Worm (Caenorhabditis elegans) whole organism, mixed stage, embryonic: ENCODE data around the gene hsp-25.

Experiments
- blmp-1 ChIP-seq: fragments of 150-350 bp; optimal IDR thresholded peaks from 2 replicates; lab custom pipeline; 2014; ENCODE audit warnings: missing biosample characterization, missing genetic modification characterization
- ces-1 ChIP-seq: fragments of 150-350 bp; optimal IDR thresholded peaks from 2 replicates; lab custom pipeline; 2014; ENCODE audit warnings: missing biosample characterization, missing genetic modification reagents, missing genetic modification characterization
- elt-3 ChIP-seq: fragments of 150-350 bp; optimal IDR thresholded peaks from 2 replicates; lab custom pipeline; 2014; ENCODE audit warnings: missing biosample characterization, missing genetic modification characterization
- lin-13 ChIP-seq: fragments of 150-350 bp; optimal IDR thresholded peaks from 2 replicates; lab custom pipeline; 2014; ENCODE audit warnings: missing biosample characterization, missing genetic modification characterization
- lsy-2 ChIP-seq: fragments of 150-350 bp; optimal IDR thresholded peaks from 2 replicates; lab custom pipeline; 2014; ENCODE audit warnings: missing biosample characterization, missing genetic modification characterization
- mab-5 ChIP-seq: fragments of 150-350 bp; optimal IDR thresholded peaks from 2 replicates; lab custom pipeline; 2014; ENCODE audit warnings: missing biosample characterization, missing genetic modification characterization
- nhr-12 ChIP-seq: fragments of 150-350 bp; optimal IDR thresholded peaks from 2 replicates; lab custom pipeline; 2014; ENCODE audit warnings: missing biosample characterization, missing genetic modification characterization
- nhr-237 ChIP-seq: fragments of 150-350 bp; optimal IDR thresholded peaks from 2 replicates; lab custom pipeline; 2014; ENCODE audit warnings: missing biosample characterization, missing genetic modification characterization
- nhr-28 ChIP-seq: fragments of 150-350 bp; optimal IDR thresholded peaks from 2 replicates; lab custom pipeline; 2014; ENCODE audit warnings: missing biosample characterization, missing genetic modification characterization
- snpc-4 ChIP-seq: fragments of 150-350 bp; optimal IDR thresholded peaks from 2 replicates; lab custom pipeline; 2014; ENCODE audit warnings: missing biosample characterization, missing genetic modification characterization
- tbx-8 ChIP-seq: fragments of 200-800 bp; sonication (Bioruptor generic); optimal IDR thresholded peaks from 2 replicates; lab custom pipeline; 2018; ENCODE audit warnings: mild to moderate bottlenecking, missing genetic modification characterization, moderate library complexity, missing compliant biosample characterization
- unc-120 ChIP-seq: sonication (generic microtip); optimal IDR thresholded peaks from 2 replicates; lab custom pipeline; 2017; ENCODE audit warnings: missing genetic modification characterization, missing compliant biosample characterization; ENCODE audit not compliant: poor library complexity, severe bottlenecking
- unc-39 ChIP-seq: fragments of 150-350 bp; optimal IDR thresholded peaks from 2 replicates; lab custom pipeline; 2014; ENCODE audit warnings: missing biosample characterization, missing genetic modification characterization
- ztf-11 ChIP-seq: fragments of 150-350 bp; optimal IDR thresholded peaks from 2 replicates; lab custom pipeline; 2014; ENCODE audit warnings: missing biosample characterization, missing genetic modification characterization

DNA sequence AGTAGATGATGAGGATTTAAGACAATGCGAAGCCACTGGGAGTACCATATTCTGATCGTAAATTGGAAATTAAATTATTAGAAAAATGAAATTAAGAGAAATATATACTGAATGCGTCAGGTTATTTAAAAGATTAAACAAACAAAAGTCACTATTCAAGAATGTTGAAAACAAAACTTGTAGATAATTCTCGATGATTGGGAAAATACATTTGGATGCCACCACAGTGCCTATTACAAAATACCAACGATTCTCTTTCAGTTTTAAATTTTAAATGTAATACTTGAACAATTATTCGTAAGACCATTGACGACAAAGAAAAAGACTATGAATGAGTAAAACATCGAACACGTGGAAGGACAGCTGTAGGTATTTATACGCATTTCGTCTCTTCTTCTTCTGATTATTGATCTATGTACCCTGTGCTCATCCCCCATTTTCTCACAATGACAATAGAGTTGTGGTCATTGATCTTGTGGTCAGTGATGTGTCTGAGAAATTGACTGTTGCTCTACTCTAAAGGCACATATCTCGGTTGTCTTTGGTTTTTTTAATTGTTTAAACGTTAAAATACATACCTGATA is 19.5 kb downstream of the hsp-25 start, which contains the start of gene C09B8.4:
- TF ChIP-seq lin-13 (tag; lab: Kevin White, UChicago) (no peak), nhr-12 (tag; lab: Kevin White, UChicago) (no peak), nhr-237 (tag; lab: Kevin White, UChicago) (no peak), unc-39 (no peak), lsy-2 (tag; lab: Kevin White, UChicago) (no peak), blmp-1 (tag; lab: Kevin White, UChicago) (no peak), elt-3 (no peak), unc-120 (tag; lab: Kevin White, UChicago) (no peak), snpc-4 (tag; lab: Kevin White, UChicago) (no peak), ztf-11 (tag; lab: Kevin White, UChicago) (no peak), nhr-28 (tag; lab: Kevin White, UChicago) (no peak), ces-1 (GFP tag; lab: Kevin White, UChicago) (no peak), mab-5 (no peak), tbx-8 (GFP tag; lab: Kevin White, UChicago) (no peak)
